Worm (Caenorhabditis elegans): Measurements from ENCODE around the gene far-2.

far-2 gene

ce11 chrIII:9104060-9104459 is 22.4 kb downstream of the far-2 start:
- TF ChIP-seq F52B5.7 (tag; optimal IDR thresholded peaks at IDR 0.05) (peak; percentile 74), nhr-120 (GFP tag; IDR thresholded peaks at IDR 0.05) (no peak), chd-7 (tag; optimal IDR thresholded peaks at IDR 0.05) (peak; percentile 67), T26A5.8 (tag; optimal IDR thresholded peaks at IDR 0.05) (no peak), sptf-2 (GFP tag; optimal IDR thresholded peaks at IDR 0.05) (no peak), nhr-179 (tag; optimal IDR thresholded peaks at IDR 0.05) (no peak), egl-44 (GFP tag; IDR thresholded peaks at IDR 0.05) (peak; percentile 88), ceh-58 (GFP tag; IDR thresholded peaks at IDR 0.05) (no peak), Y56A3A.18 (GFP tag; IDR thresholded peaks at IDR 0.05) (0 out of 2 replicates have a peak, but pooled peaks have one; percentile 70), rpc-1 (optimal IDR thresholded peaks at IDR 0.05) (peak; percentile 74), rpc-1 (tag; optimal IDR thresholded peaks at IDR 0.05) (peak; percentile 80), mxl-1 (tag; optimal IDR thresholded peaks at IDR 0.05) (peak; percentile 51), ceh-40 (GFP tag; IDR thresholded peaks at IDR 0.05) (no peak), ztf-18 (tag; optimal IDR thresholded peaks at IDR 0.05) (peak; percentile 70), lin-54 (GFP tag; optimal IDR thresholded peaks at IDR 0.05) (peak; percentile 54), ccch-3 (GFP tag; optimal IDR thresholded peaks at IDR 0.05) (no peak), xnd-1 (tag; optimal IDR thresholded peaks at IDR 0.05) (no peak), nhr-90 (tag; optimal IDR thresholded peaks at IDR 0.05) (peak; percentile 83), cebp-2 (GFP tag; IDR thresholded peaks at IDR 0.05) (no peak), akir-1 (GFP tag; optimal IDR thresholded peaks at IDR 0.05) (no peak), F10E7.11 (tag; optimal IDR thresholded peaks at IDR 0.05) (no peak), attf-6 (GFP tag; IDR thresholded peaks at IDR 0.05) (no peak), athp-1 (tag; optimal IDR thresholded peaks at IDR 0.05) (peak; percentile 34), pbrm-1 (GFP tag; IDR thresholded peaks at IDR 0.05) (0 out of 2 replicates have a peak, but pooled peaks have one; percentile 55), lir-1 (GFP tag; conservative IDR thresholded peaks at IDR 0.05) (no peak), tbp1 (GFP tag; optimal IDR thresholded peaks at IDR 0.05) (peak; percentile 94), T07F8.4 (tag; optimal IDR thresholded peaks at IDR 0.05) (peak; percentile 56), him-1 (tag; optimal IDR thresholded peaks at IDR 0.05) (peak; percentile 92), hlh-12 (tag; optimal IDR thresholded peaks at IDR 0.05) (no peak), Y95B8A.8 (GFP tag; IDR thresholded peaks at IDR 0.05) (0 out of 2 replicates have a peak, but pooled peaks have one; percentile 30), ceh-27 (GFP tag; optimal IDR thresholded peaks at IDR 0.05) (peak; percentile 35), mel-28 (tag; optimal IDR thresholded peaks at IDR 0.05; ENCODE audit: borderline replicate concordance) (no peak), madf-3 (GFP tag; IDR thresholded peaks at IDR 0.05) (peak; percentile 59; the same call in 1 of the 2 replicates), lin-35 (GFP tag; optimal IDR thresholded peaks at IDR 0.05) (no peak), hsf-1 (GFP tag; IDR thresholded peaks at IDR 0.05) (peak; percentile 9; the same call in 1 of the 2 replicates), lsl-1 (GFP tag; optimal IDR thresholded peaks at IDR 0.05) (peak; percentile 56), F22D6.2 (tag; optimal IDR thresholded peaks at IDR 0.05) (no peak), aptf-2 (GFP tag; conservative IDR thresholded peaks at IDR 0.05) (peak; percentile 69; the same call in 1 of the 2 replicates), snpc-1.3 (tag; optimal IDR thresholded peaks at IDR 0.05; ENCODE audit: insufficient read depth) (peak; percentile 29), ztf-6 (GFP tag; IDR thresholded peaks at IDR 0.05) (peak; percentile 65; the same call in 1 of the 2 replicates), F39B2.1 (GFP tag; IDR thresholded peaks at IDR 0.05) (no peak), nfya-2 (GFP tag; IDR thresholded peaks at IDR 0.05) (no peak), bed-2 (GFP tag; IDR thresholded peaks at IDR 0.05) (no peak), ztf-26 (tag; optimal IDR thresholded peaks at IDR 0.05) (peak; percentile 40), dpl-1 (GFP tag; optimal IDR thresholded peaks at IDR 0.05) (no peak), die-1 (tag; optimal IDR thresholded peaks at IDR 0.05) (peak; percentile 86), aptf-3 (GFP tag; IDR thresholded peaks at IDR 0.05) (no peak), C17E4.6 (GFP tag; IDR thresholded peaks at IDR 0.05) (no peak), B0035.1 (tag; optimal IDR thresholded peaks at IDR 0.05) (no peak), attf-5 (GFP tag; optimal IDR thresholded peaks at IDR 0.05) (peak; percentile 53)

All from whole organism, young adult.